Worm (Caenorhabditis elegans) whole organism, young adult: ENCODE data around the gene ZK1127.4.

Experiments used
- B0035.1 ChIP-seq: sonication (generic microtip); optimal IDR thresholded peaks from 2 replicates; lab custom pipeline; 2016; ENCODE audit warnings: missing genetic modification characterization, mild to moderate bottlenecking, missing compliant biosample characterization, missing genotype, missing genetic modification reagents
- B0336.3 ChIP-seq: fragments of 200-800 bp; sonication (Bioruptor generic); IDR thresholded peaks from 2 replicates; pipeline ENCODE4 v1.3.6; 2022; ENCODE audit warnings: missing genetic modification characterization, missing compliant biosample characterization
- F22D6.2 ChIP-seq: sonication (generic microtip); optimal IDR thresholded peaks from 2 replicates; lab custom pipeline; 2016; ENCODE audit warnings: mild to moderate bottlenecking, missing genetic modification characterization, missing compliant biosample characterization
- F23B12.7 ChIP-seq: sonication (generic microtip); optimal IDR thresholded peaks from 2 replicates; lab custom pipeline; 2017; ENCODE audit warnings: missing genetic modification characterization, mild to moderate bottlenecking, missing compliant biosample characterization, antibody characterized with exemption, moderate library complexity; ENCODE audit not compliant: insufficient read depth
- F57A8.1 ChIP-seq: fragments of 200-800 bp; sonication (Bioruptor generic); optimal IDR thresholded peaks from 2 replicates; lab custom pipeline; 2018; ENCODE audit warnings: mild to moderate bottlenecking, missing genetic modification characterization, moderate library complexity, missing compliant biosample characterization
- K11D2.4 ChIP-seq: fragments of 200-800 bp; sonication (Bioruptor generic); IDR thresholded peaks from 2 replicates; pipeline ENCODE4 v1.3.6; 2022; ENCODE audit warnings: missing genetic modification reagents, missing genetic modification characterization, missing compliant biosample characterization
- K12H6.12 ChIP-seq: fragments of 200-800 bp; sonication (Bioruptor generic); optimal IDR thresholded peaks from 2 replicates; lab custom pipeline; 2018; ENCODE audit warnings: mild to moderate bottlenecking, missing genetic modification characterization, missing compliant biosample characterization
- T26A5.8 ChIP-seq: sonication (generic microtip); optimal IDR thresholded peaks from 2 replicates; lab custom pipeline; 2016; ENCODE audit warnings: missing genetic modification characterization, missing compliant biosample characterization
- Y67H2A.10 ChIP-seq: fragments of 200-800 bp; sonication (Bioruptor generic); conservative IDR thresholded peaks from 2 replicates; pipeline ENCODE4 v1.3.6; 2022; ENCODE audit warnings: missing genetic modification reagents, missing genetic modification characterization, missing compliant biosample characterization
- Y79H2A.3 ChIP-seq: fragments of 200-800 bp; sonication (Bioruptor generic); conservative IDR thresholded peaks from 2 replicates; pipeline ENCODE4 v1.3.6; 2022; ENCODE audit warnings: missing genetic modification reagents, missing genetic modification characterization, missing compliant biosample characterization
- ZK185.1 ChIP-seq: sonication (generic microtip); optimal IDR thresholded peaks from 2 replicates; lab custom pipeline; 2016; ENCODE audit warnings: mild to moderate bottlenecking, missing genetic modification characterization, missing compliant biosample characterization; ENCODE audit not compliant: poor library complexity, severe bottlenecking
- aptf-3 ChIP-seq: fragments of 200-800 bp; sonication (Bioruptor generic); IDR thresholded peaks from 2 replicates; pipeline ENCODE4 v1.3.6; 2022; ENCODE audit warnings: missing genetic modification characterization, missing compliant biosample characterization
- chd-7 ChIP-seq: sonication (generic microtip); optimal IDR thresholded peaks from 2 replicates; lab custom pipeline; 2016; ENCODE audit warnings: mild to moderate bottlenecking, missing genetic modification characterization, moderate library complexity, missing compliant biosample characterization
- dpl-1 ChIP-seq: fragments of 150-350 bp; optimal IDR thresholded peaks from 2 replicates; lab custom pipeline; 2014; ENCODE audit warnings: missing biosample characterization, missing genetic modification reagents, missing genetic modification characterization
- efl-1 ChIP-seq: fragments of 150-350 bp; optimal IDR thresholded peaks from 2 replicates; lab custom pipeline; 2014; ENCODE audit warnings: missing biosample characterization, missing genetic modification reagents, missing genetic modification characterization
- egl-44 ChIP-seq: fragments of 200-800 bp; sonication (Bioruptor generic); IDR thresholded peaks from 2 replicates; pipeline ENCODE4 v1.3.6; 2022; ENCODE audit warnings: missing genetic modification reagents, missing genetic modification characterization, missing compliant biosample characterization
- let-607 ChIP-seq, 2 experiments: fragments of 200-800 bp in 1 of 2; sonication (Bioruptor generic) in 1 of 2; sonication (generic microtip) in 1 of 2; optimal IDR thresholded peaks; 2 replicates each; lab custom pipeline; 2016 to 2018; ENCODE audit warnings: mild to moderate bottlenecking in 2 of 2, missing compliant biosample characterization in 2 of 2, missing genetic modification characterization in 2 of 2, moderate library complexity in 2 of 2, missing genotype in 1 of 2
- lin-26 ChIP-seq: fragments of 200-800 bp; sonication (Bioruptor generic); IDR thresholded peaks from 2 replicates; pipeline ENCODE4 v1.3.6; 2022; ENCODE audit warnings: missing genetic modification reagents, missing genetic modification characterization, missing compliant biosample characterization
- lir-1 ChIP-seq: fragments of 200-800 bp; sonication (Bioruptor generic); conservative IDR thresholded peaks from 2 replicates; pipeline ENCODE4 v1.3.6; 2022; ENCODE audit warnings: missing genetic modification reagents, missing genetic modification characterization, missing compliant biosample characterization
- lsl-1 ChIP-seq: fragments of 200-800 bp; sonication (Bioruptor generic); optimal IDR thresholded peaks from 2 replicates; lab custom pipeline; 2018; ENCODE audit warnings: mild to moderate bottlenecking, missing genetic modification characterization, moderate library complexity, missing compliant biosample characterization
- mcd-1 ChIP-seq: fragments of 200-800 bp; sonication (Bioruptor generic); IDR thresholded peaks from 2 replicates; pipeline ENCODE4 v1.3.6; 2022; ENCODE audit warnings: missing genetic modification reagents, missing genetic modification characterization, missing compliant biosample characterization
- mel-28 ChIP-seq: sonication (generic microtip); optimal IDR thresholded peaks from 2 replicates; lab custom pipeline; 2016; ENCODE audit warnings: borderline replicate concordance, mild to moderate bottlenecking, missing genetic modification characterization, missing compliant biosample characterization
- mxl-1 ChIP-seq: sonication (generic microtip); optimal IDR thresholded peaks from 2 replicates; lab custom pipeline; 2016; ENCODE audit warnings: missing genetic modification characterization, missing compliant biosample characterization
- nfyb-1 ChIP-seq: fragments of 200-800 bp; sonication (Bioruptor generic); IDR thresholded peaks from 2 replicates; pipeline ENCODE4 v1.3.6; 2022; ENCODE audit warnings: missing genetic modification reagents, missing genetic modification characterization, missing compliant biosample characterization
- nhr-27 ChIP-seq: fragments of 200-800 bp; sonication (Bioruptor generic); optimal IDR thresholded peaks from 2 replicates; lab custom pipeline; 2018; ENCODE audit warnings: mild to moderate bottlenecking, missing genetic modification characterization, moderate library complexity, missing compliant biosample characterization
- nhr-80 ChIP-seq: sonication (generic microtip); optimal IDR thresholded peaks from 2 replicates; lab custom pipeline; 2016; ENCODE audit warnings: missing genetic modification characterization, missing compliant biosample characterization
- nhr-90 ChIP-seq: sonication (generic microtip); optimal IDR thresholded peaks from 2 replicates; lab custom pipeline; 2016; ENCODE audit warnings: missing genotype, mild to moderate bottlenecking, missing genetic modification characterization, missing compliant biosample characterization
- pha-4 ChIP-seq: fragments of 150-350 bp; sonication (generic microtip); optimal IDR thresholded peaks from 2 replicates; lab custom pipeline; 2014; ENCODE audit warnings: missing biosample characterization, missing genetic modification reagents, missing genetic modification characterization
- rcor-1 ChIP-seq: fragments of 200-800 bp; sonication (Bioruptor generic); IDR thresholded peaks from 2 replicates; pipeline ENCODE4 v1.3.6; 2022; ENCODE audit warnings: missing genetic modification reagents, missing genetic modification characterization, missing compliant biosample characterization
- rec-8 ChIP-seq, 2 experiments: sonication (generic microtip); optimal IDR thresholded peaks; 2 replicates each; lab custom pipeline; 2016; ENCODE audit warnings: mild to moderate bottlenecking in 2 of 2, missing genetic modification characterization in 2 of 2, missing genetic modification reagents in 2 of 2, missing genotype in 2 of 2, missing biosample characterization in 1 of 2, missing compliant biosample characterization in 1 of 2, moderate library complexity in 1 of 2
- sdz-38 ChIP-seq: sonication (generic microtip); optimal IDR thresholded peaks from 2 replicates; lab custom pipeline; 2016; ENCODE audit warnings: missing genotype, missing genetic modification characterization, missing compliant biosample characterization
- snpc-4 ChIP-seq, 5 experiments: fragments of 150-350 bp in 1 of 5; sonication (generic microtip) in 4 of 5; optimal IDR thresholded peaks; 2 replicates each; lab custom pipeline; 2014 to 2018; ENCODE audit warnings: missing genetic modification characterization in 5 of 5, missing biosample characterization in 3 of 5, antibody characterized with exemption in 2 of 5, mild to moderate bottlenecking in 2 of 5, missing compliant biosample characterization in 2 of 5, missing genotype in 2 of 5, moderate library complexity in 2 of 5, missing genetic modification reagents in 1 of 5
- somi-1 ChIP-seq: fragments of 200-800 bp; sonication (Bioruptor generic); optimal IDR thresholded peaks from 2 replicates; lab custom pipeline; 2018; ENCODE audit warnings: mild to moderate bottlenecking, missing genetic modification characterization, missing compliant biosample characterization
- sptf-2 ChIP-seq: fragments of 200-800 bp; sonication (Bioruptor generic); optimal IDR thresholded peaks from 2 replicates; lab custom pipeline; 2018; ENCODE audit warnings: mild to moderate bottlenecking, missing genetic modification characterization, missing compliant biosample characterization
- tbp1 ChIP-seq: fragments of 200-800 bp; sonication (Bioruptor generic); optimal IDR thresholded peaks from 2 replicates; lab custom pipeline; 2018; ENCODE audit warnings: mild to moderate bottlenecking, missing genetic modification characterization, missing compliant biosample characterization
- unc-62 ChIP-seq: fragments of 150-350 bp; optimal IDR thresholded peaks from 2 replicates; lab custom pipeline; 2014; ENCODE audit warnings: missing biosample characterization, missing genetic modification reagents, missing genetic modification characterization
- xnd-1 ChIP-seq: sonication (generic microtip); optimal IDR thresholded peaks from 2 replicates; lab custom pipeline; 2016; ENCODE audit warnings: missing genotype, missing genetic modification reagents, missing genetic modification characterization, missing compliant biosample characterization
- zim-3 ChIP-seq: sonication (generic microtip); optimal IDR thresholded peaks from 2 replicates; lab custom pipeline; 2017; ENCODE audit warnings: mild to moderate bottlenecking, missing genetic modification characterization, moderate library complexity, missing compliant biosample characterization
- ztf-18 ChIP-seq: sonication (generic microtip); optimal IDR thresholded peaks from 2 replicates; lab custom pipeline; 2016; ENCODE audit warnings: missing genotype, mild to moderate bottlenecking, missing genetic modification characterization, missing compliant biosample characterization
- ztf-22 ChIP-seq: fragments of 200-800 bp; sonication (Bioruptor generic); optimal IDR thresholded peaks from 2 replicates; lab custom pipeline; 2018; ENCODE audit warnings: mild to moderate bottlenecking, missing genetic modification characterization, moderate library complexity, missing compliant biosample characterization
- ztf-26 ChIP-seq: sonication (generic microtip); optimal IDR thresholded peaks from 2 replicates; lab custom pipeline; 2017; ENCODE audit warnings: missing genetic modification characterization, missing compliant biosample characterization
- ztf-6 ChIP-seq: fragments of 200-800 bp; sonication (Bioruptor generic); IDR thresholded peaks from 2 replicates; pipeline ENCODE4 v1.3.6; 2022; ENCODE audit warnings: missing genetic modification reagents, missing genetic modification characterization, missing compliant biosample characterization

Gene ZK1127.4

DNA sequence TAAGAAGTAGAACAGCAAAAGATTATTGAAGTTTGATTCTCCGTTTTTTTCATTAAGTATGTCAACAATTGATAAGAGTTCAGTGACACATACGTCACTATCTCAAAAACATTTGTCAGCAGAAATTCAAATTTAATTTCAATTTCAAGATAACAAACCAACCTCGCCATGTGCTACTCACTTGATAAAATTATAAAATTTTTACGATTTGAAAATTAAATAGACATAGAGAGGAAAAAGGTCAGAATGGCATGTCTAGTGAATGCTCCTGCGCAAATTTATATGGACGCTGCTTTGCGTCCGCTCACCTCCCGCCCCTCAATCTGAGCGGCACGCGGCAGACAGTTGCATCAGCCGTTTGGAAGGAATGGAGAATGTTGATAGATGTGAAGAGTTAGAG is 6.5 kb downstream of the ZK1127.4 start (continued):
- TF ChIP-seq rec-8 (tag; optimal IDR thresholded peaks at IDR 0.05; lab: Kevin White, UChicago) (no peak), B0336.3 (GFP tag; lab: Robert Waterston, UW) (0 out of 2 replicates have a peak, but pooled peaks have one; percentile 44), snpc-4 (GFP tag; optimal IDR thresholded peaks at IDR 0.05; lab: Kevin White, UChicago) (no peak), snpc-4 (tag; optimal IDR thresholded peaks at IDR 0.05; lab: Kevin White, UChicago) (peak in 2 of 4 experiments; percentile 10 to 13), Y67H2A.10 (GFP tag; lab: Robert Waterston, UW) (no peak), nfyb-1 (0 out of 2 replicates have a peak, but pooled peaks have one; percentile 47), ztf-22 (GFP tag; lab: Kevin White, UChicago) (peak; percentile 79), nhr-90 (tag; lab: Kevin White, UChicago) (peak; percentile 57), F23B12.7 (tag; lab: Kevin White, UChicago) (no peak), nhr-27 (tag; lab: Kevin White, UChicago) (no peak)

DNA sequence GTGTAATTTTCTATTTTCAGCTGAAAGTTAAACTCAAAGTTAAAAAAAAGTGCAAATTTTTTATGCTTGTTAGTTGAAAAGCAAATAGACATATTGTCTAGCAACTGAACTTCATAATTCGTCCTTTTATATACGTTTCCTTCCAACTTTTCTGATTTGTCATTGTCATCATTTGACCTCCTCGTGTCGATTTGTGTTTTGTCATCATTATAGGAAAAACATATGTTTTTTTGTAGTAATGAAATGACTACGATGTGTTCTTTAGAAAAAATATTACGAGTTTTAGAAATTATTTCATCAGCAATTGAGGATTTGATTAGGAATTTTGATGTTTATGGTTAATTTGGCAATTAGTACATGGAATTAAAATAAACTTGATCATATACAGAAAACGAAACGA is 7.0 kb downstream of the ZK1127.4 start:
- no peak for TF ChIP-seq K12H6.12 (tag; lab: Kevin White, UChicago)
- TF ChIP-seq nfyb-1, result no peak
- no peak for TF ChIP-seq mxl-1
- TF ChIP-seq B0035.1, result no peak
- no peak for TF ChIP-seq ZK185.1
- TF ChIP-seq chd-7 (tag; lab: Kevin White, UChicago), result no peak
- TF ChIP-seq, all 124 proteins: peak for 0

ce11 chrII:7061730-7062129 is 8.0 kb downstream of the ZK1127.4 start, which contains the start of gene acs-6:
Gene acs-6 (plus strand): TSS chrII:7062030.
- TF ChIP-seq efl-1 (GFP tag; lab: Kevin White, UChicago) (no peak), T26A5.8 (tag; lab: Kevin White, UChicago) (no peak), ztf-26 (tag; lab: Kevin White, UChicago) (no peak), somi-1 (no peak), snpc-4 (GFP tag; optimal IDR thresholded peaks at IDR 0.05; lab: Kevin White, UChicago) (no peak), snpc-4 (tag; optimal IDR thresholded peaks at IDR 0.05; lab: Kevin White, UChicago) (no peak), aptf-3 (no peak), rcor-1 (no peak), tbp1 (GFP tag; lab: Kevin White, UChicago) (no peak)

- no peak for TF ChIP-seq ztf-6
- TF ChIP-seq dpl-1 (GFP tag; lab: Kevin White, UChicago), result peak; percentile 32
- TF ChIP-seq ztf-26 (tag; lab: Kevin White, UChicago), result no peak
- no peak for TF ChIP-seq let-607 (tag; optimal IDR thresholded peaks at IDR 0.05; lab: Kevin White, UChicago)
- no peak for TF ChIP-seq mxl-1
- no peak for TF ChIP-seq egl-44
- TF ChIP-seq sdz-38 (tag; lab: Kevin White, UChicago), result no peak
- TF ChIP-seq xnd-1 (tag; lab: Kevin White, UChicago), result peak; percentile 60
- TF ChIP-seq nhr-80 (tag; lab: Kevin White, UChicago), result no peak
- no peak for TF ChIP-seq somi-1
- no peak for TF ChIP-seq rcor-1
- no peak for TF ChIP-seq mel-28 (tag; lab: Kevin White, UChicago)
- no peak for TF ChIP-seq pha-4 (tag; lab: Kevin White, UChicago)
- no peak for TF ChIP-seq ztf-18
- no peak for TF ChIP-seq lir-1 (GFP tag; lab: Robert Waterston, UW)
- peak; percentile 79 for TF ChIP-seq efl-1 (GFP tag; lab: Kevin White, UChicago)
- no peak for TF ChIP-seq K11D2.4
- TF ChIP-seq unc-62, result no peak
- no peak for TF ChIP-seq nfyb-1
- no peak for TF ChIP-seq mcd-1
- no peak for TF ChIP-seq Y79H2A.3 (GFP tag; lab: Robert Waterston, UW)
- peak; percentile 30 for TF ChIP-seq lsl-1 (GFP tag; lab: Kevin White, UChicago)
- no peak for TF ChIP-seq F57A8.1 (GFP tag; lab: Kevin White, UChicago)
- no peak for TF ChIP-seq lin-26 (GFP tag; lab: Robert Waterston, UW)
- TF ChIP-seq sptf-2 (GFP tag; lab: Kevin White, UChicago), result no peak
- no peak for TF ChIP-seq zim-3 (tag; lab: Kevin White, UChicago)
- no peak for TF ChIP-seq Y67H2A.10 (GFP tag; lab: Robert Waterston, UW)
- TF ChIP-seq F22D6.2 (tag; lab: Kevin White, UChicago), result no peak
Observed at ce11 chrII:7065391-7065790, 11.6 kb downstream of the ZK1127.4 start, which contains the start of gene nos-2. Gene nos-2 (plus strand): TSS chrII:7065618.
